Worm (Caenorhabditis elegans) whole organism, L2 larva: ENCODE data around the gene sea-2.

Experiments used
- C34F6.9 ChIP-seq: fragments of 150-350 bp; optimal IDR thresholded peaks from 2 replicates; lab custom pipeline; 2014; ENCODE audit warnings: missing biosample characterization, missing genetic modification characterization
- F13H6.1 ChIP-seq: sonication (generic microtip); optimal IDR thresholded peaks from 2 replicates; lab custom pipeline; 2016; ENCODE audit warnings: missing genetic modification characterization, missing compliant biosample characterization
- R02D3.7 ChIP-seq: fragments of 150-350 bp; optimal IDR thresholded peaks from 2 replicates; lab custom pipeline; 2014; ENCODE audit warnings: missing biosample characterization, missing genetic modification characterization
- Y55F3AM.14 ChIP-seq: fragments of 200-800 bp; sonication (Bioruptor generic); optimal IDR thresholded peaks from 2 replicates; lab custom pipeline; 2018; ENCODE audit warnings: mild to moderate bottlenecking, missing genetic modification characterization, missing compliant biosample characterization
- ZK546.5 ChIP-seq: sonication (generic microtip); optimal IDR thresholded peaks from 2 replicates; lab custom pipeline; 2017; ENCODE audit warnings: missing biosample characterization, missing genetic modification characterization
- alr-1 ChIP-seq: fragments of 150-350 bp; optimal IDR thresholded peaks from 2 replicates; lab custom pipeline; 2014; ENCODE audit warnings: missing biosample characterization, missing genetic modification characterization
- ama-1 ChIP-seq: fragments of 150-350 bp; optimal IDR thresholded peaks from 2 replicates; lab custom pipeline; 2018; ENCODE audit warnings: inconsistent platforms
- ceh-16 ChIP-seq: fragments of 150-350 bp; optimal IDR thresholded peaks from 2 replicates; lab custom pipeline; 2014; ENCODE audit warnings: missing biosample characterization, missing genetic modification characterization
- ceh-82 ChIP-seq: fragments of 150-350 bp; optimal IDR thresholded peaks from 2 replicates; lab custom pipeline; 2014; ENCODE audit warnings: missing biosample characterization, missing genetic modification characterization
- crh-2 ChIP-seq: sonication (generic microtip); optimal IDR thresholded peaks from 2 replicates; lab custom pipeline; 2017; ENCODE audit warnings: missing biosample characterization, missing genetic modification characterization
- dmd-4 ChIP-seq: sonication (generic microtip); optimal IDR thresholded peaks from 2 replicates; lab custom pipeline; 2017; ENCODE audit warnings: missing biosample characterization, missing genetic modification characterization
- egl-27 ChIP-seq: sonication (generic microtip); optimal IDR thresholded peaks from 3 replicates; lab custom pipeline; 2017; ENCODE audit warnings: missing biosample characterization, missing genetic modification reagents, missing genetic modification characterization
- fos-1 ChIP-seq: fragments of 150-350 bp; optimal IDR thresholded peaks from 2 replicates; lab custom pipeline; 2014; ENCODE audit warnings: missing biosample characterization, missing genetic modification characterization
- gmeb-1 ChIP-seq: fragments of 150-350 bp; optimal IDR thresholded peaks from 2 replicates; lab custom pipeline; 2014; ENCODE audit warnings: missing biosample characterization, missing genetic modification characterization
- lin-11 ChIP-seq: fragments of 150-350 bp; sonication (generic microtip); optimal IDR thresholded peaks from 2 replicates; lab custom pipeline; 2014; ENCODE audit warnings: missing biosample characterization, missing genetic modification characterization, inconsistent platforms, mixed read lengths
- lsy-2 ChIP-seq, 2 experiments: fragments of 150-350 bp in 1 of 2; sonication (generic microtip) in 1 of 2; optimal IDR thresholded peaks; 2 replicates each; lab custom pipeline; 2014 to 2017; ENCODE audit warnings: missing biosample characterization in 2 of 2, missing genetic modification characterization in 2 of 2
- mab-5 ChIP-seq: fragments of 150-350 bp; optimal IDR thresholded peaks from 2 replicates; lab custom pipeline; 2014; ENCODE audit warnings: missing biosample characterization, missing genetic modification characterization
- mbf-1 ChIP-seq: sonication (generic microtip); optimal IDR thresholded peaks from 2 replicates; lab custom pipeline; 2017; ENCODE audit warnings: missing biosample characterization, missing genetic modification characterization
- mdl-1 ChIP-seq, 2 experiments: fragments of 150-350 bp in 1 of 2; sonication (generic microtip) in 1 of 2; optimal IDR thresholded peaks; 2 replicates each; lab custom pipeline; 2017; ENCODE audit warnings: missing biosample characterization in 2 of 2, missing genetic modification characterization in 2 of 2
- nhr-129 ChIP-seq: fragments of 150-350 bp; optimal IDR thresholded peaks from 2 replicates; lab custom pipeline; 2014; ENCODE audit warnings: missing biosample characterization, missing genetic modification characterization
- nhr-21 ChIP-seq: fragments of 150-350 bp; optimal IDR thresholded peaks from 2 replicates; lab custom pipeline; 2014; ENCODE audit warnings: missing biosample characterization, missing genetic modification characterization
- nhr-23 ChIP-seq: fragments of 150-350 bp; optimal IDR thresholded peaks from 2 replicates; lab custom pipeline; 2014; ENCODE audit warnings: missing biosample characterization, missing genetic modification reagents, missing genetic modification characterization
- nhr-25 ChIP-seq: fragments of 150-350 bp; sonication (generic microtip); optimal IDR thresholded peaks from 3 replicates; lab custom pipeline; 2014; ENCODE audit warnings: missing biosample characterization, missing genetic modification characterization
- nhr-6 ChIP-seq: fragments of 150-350 bp; optimal IDR thresholded peaks from 2 replicates; lab custom pipeline; 2014; ENCODE audit warnings: missing biosample characterization, missing genetic modification characterization
- nhr-77 ChIP-seq: fragments of 150-350 bp; optimal IDR thresholded peaks from 2 replicates; lab custom pipeline; 2014; ENCODE audit warnings: missing biosample characterization, missing genetic modification characterization
- skn-1 ChIP-seq: sonication (generic microtip); optimal IDR thresholded peaks from 2 replicates; lab custom pipeline; 2017; ENCODE audit warnings: missing biosample characterization, missing genetic modification characterization
- sma-3 ChIP-seq: sonication (generic microtip); optimal IDR thresholded peaks from 2 replicates; lab custom pipeline; 2016; ENCODE audit warnings: missing genetic modification reagents, missing genetic modification characterization, missing compliant biosample characterization
- sma-9 ChIP-seq, 2 experiments: fragments of 150-350 bp in 1 of 2; sonication (generic microtip) in 1 of 2; optimal IDR thresholded peaks; 2 replicates each; lab custom pipeline; 2014 to 2016; ENCODE audit warnings: missing genetic modification characterization in 2 of 2, mild to moderate bottlenecking in 1 of 2, missing biosample characterization in 1 of 2, missing compliant biosample characterization in 1 of 2, missing genetic modification reagents in 1 of 2, moderate library complexity in 1 of 2
- snpc-4 ChIP-seq: fragments of 150-350 bp; optimal IDR thresholded peaks from 2 replicates; lab custom pipeline; 2014; ENCODE audit warnings: missing biosample characterization, missing genetic modification characterization
- unc-39 ChIP-seq: fragments of 150-350 bp; optimal IDR thresholded peaks from 2 replicates; lab custom pipeline; 2014; ENCODE audit warnings: missing biosample characterization, missing genetic modification characterization
- unc-55 ChIP-seq: fragments of 150-350 bp; sonication (generic microtip); optimal IDR thresholded peaks from 3 replicates; lab custom pipeline; 2014; ENCODE audit warnings: missing biosample characterization, missing genetic modification reagents, missing genetic modification characterization
- unc-62 ChIP-seq: fragments of 150-350 bp; optimal IDR thresholded peaks from 2 replicates; lab custom pipeline; 2014; ENCODE audit warnings: missing biosample characterization, missing genetic modification reagents, missing genetic modification characterization
- zag-1 ChIP-seq: fragments of 150-350 bp; optimal IDR thresholded peaks from 2 replicates; lab custom pipeline; 2014; ENCODE audit warnings: missing biosample characterization, missing genetic modification characterization
- ztf-1 ChIP-seq: fragments of 200-800 bp; sonication (Bioruptor generic); conservative IDR thresholded peaks from 2 replicates; pipeline ENCODE4 v1.3.6; 2022; ENCODE audit warnings: missing genetic modification characterization, missing compliant biosample characterization
- ztf-11 ChIP-seq: sonication (generic microtip); optimal IDR thresholded peaks from 2 replicates; lab custom pipeline; 2017; ENCODE audit warnings: missing biosample characterization, missing genetic modification characterization
- ztf-4 ChIP-seq: fragments of 150-350 bp; optimal IDR thresholded peaks from 2 replicates; lab custom pipeline; 2014; ENCODE audit warnings: missing biosample characterization, missing genetic modification characterization

Gene sea-2

DNA sequence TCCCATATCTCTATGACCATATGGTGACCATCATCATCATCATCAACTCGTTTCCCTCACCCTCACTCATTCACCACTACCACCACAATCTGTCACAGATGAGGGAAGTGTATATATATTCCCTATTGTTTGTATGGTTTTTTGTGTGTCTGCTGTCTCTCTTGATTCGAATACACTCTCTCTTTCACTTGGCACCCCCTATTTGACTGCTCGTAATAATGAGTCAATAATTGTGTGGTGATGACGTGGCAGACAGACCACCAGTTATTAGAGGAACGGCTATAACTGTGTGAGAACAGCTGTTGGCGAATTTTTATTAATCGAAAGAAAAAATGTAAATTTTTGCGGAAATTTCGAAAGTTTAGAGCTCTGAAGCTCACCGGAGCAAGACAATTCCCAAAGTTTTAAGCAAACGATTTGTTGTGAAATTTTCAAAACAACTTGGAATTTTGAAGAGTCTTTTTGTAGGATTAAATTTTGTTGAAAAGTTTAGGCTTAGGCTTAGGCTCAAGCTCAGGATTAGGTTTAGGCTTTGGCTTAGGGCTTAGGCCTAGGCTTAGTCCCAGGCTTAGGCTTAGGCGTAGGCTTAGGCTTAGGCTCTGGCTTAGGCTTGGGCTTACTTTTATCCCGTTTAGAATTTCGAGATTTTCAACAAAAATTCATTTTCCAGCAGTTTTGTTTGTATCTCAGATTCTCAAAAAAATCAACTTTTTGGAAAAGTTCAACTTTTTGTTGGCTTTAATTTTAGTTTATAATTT, 7.5 kb downstream of the sea-2 start:
- peak; percentile 61 for TF ChIP-seq crh-2 (tag; lab: Kevin White, UChicago)
- peak; percentile 5 for TF ChIP-seq gmeb-1 (tag; lab: Kevin White, UChicago)
- TF ChIP-seq ama-1, result no peak
- no peak for TF ChIP-seq ceh-82 (tag; lab: Kevin White, UChicago)
- no peak for TF ChIP-seq ztf-1 (GFP tag; lab: Robert Waterston, UW)

DNA sequence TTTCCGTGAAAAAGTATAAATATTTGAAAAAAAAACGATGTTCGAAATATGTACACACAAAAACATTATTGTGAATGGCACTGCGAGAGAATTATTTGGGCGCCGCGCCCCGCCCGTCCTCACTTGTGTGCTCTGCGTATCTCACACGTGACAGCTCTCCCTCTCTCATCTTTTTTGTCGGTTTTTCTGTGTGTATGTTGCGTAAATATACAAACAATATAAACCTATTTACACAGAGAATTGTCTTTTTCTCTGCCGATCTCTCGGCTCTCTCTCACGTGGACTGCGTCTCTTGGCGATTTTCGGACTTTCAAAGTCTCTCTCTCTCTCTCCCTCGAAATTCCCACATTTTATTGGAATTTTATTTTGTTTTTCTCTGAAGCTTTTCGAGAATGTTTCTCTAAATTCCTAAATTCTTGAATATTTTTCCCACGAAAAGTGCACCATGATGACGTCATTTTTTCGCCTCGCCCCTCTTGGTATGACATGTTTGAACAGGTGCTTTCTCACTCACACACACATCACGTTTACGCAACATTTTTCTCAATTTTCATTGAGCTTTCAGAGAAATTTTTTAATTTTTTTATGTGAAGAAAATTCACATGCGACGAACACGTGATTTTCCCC, 8.6 kb downstream of the sea-2 start:
- TF ChIP-seq mab-5 (tag; lab: Kevin White, UChicago) (peak; percentile 56), R02D3.7 (tag; lab: Kevin White, UChicago) (no peak), lin-11 (tag; lab: Kevin White, UChicago) (no peak), nhr-21 (tag; lab: Kevin White, UChicago) (peak; percentile 42), sma-3 (GFP tag; lab: Kevin White, UChicago) (peak; percentile 51), nhr-77 (tag; lab: Kevin White, UChicago) (no peak), skn-1 (peak; percentile 27), lsy-2 (tag; optimal IDR thresholded peaks at IDR 0.05; lab: Kevin White, UChicago) (peak; percentile 33 to 81), Y55F3AM.14 (GFP tag; lab: Kevin White, UChicago) (peak; percentile 89), snpc-4 (tag; lab: Kevin White, UChicago) (peak; percentile 11), alr-1 (tag; lab: Kevin White, UChicago) (no peak), nhr-25 (tag; lab: Kevin White, UChicago) (peak; percentile 29), unc-39 (no peak), C34F6.9 (tag; lab: Kevin White, UChicago) (peak; percentile 76), zag-1 (peak; percentile 69), nhr-23 (tag; lab: Kevin White, UChicago) (no peak), nhr-6 (tag; lab: Kevin White, UChicago) (peak; percentile 55), ztf-4 (tag; lab: Kevin White, UChicago) (peak; percentile 67), gmeb-1 (tag; lab: Kevin White, UChicago) (peak; percentile 39), mbf-1 (no peak), egl-27 (tag; lab: Kevin White, UChicago) (peak; percentile 69), dmd-4 (no peak), crh-2 (tag; lab: Kevin White, UChicago) (peak; percentile 77), unc-62 (no peak), mdl-1 (tag; optimal IDR thresholded peaks at IDR 0.05; lab: Kevin White, UChicago) (peak; percentile 80 to 94), ama-1 (peak; percentile 18), nhr-129 (tag; lab: Kevin White, UChicago) (peak; percentile 71), sma-9 (GFP tag; optimal IDR thresholded peaks at IDR 0.05; lab: Kevin White, UChicago) (peak; percentile 95), sma-9 (tag; optimal IDR thresholded peaks at IDR 0.05; lab: Kevin White, UChicago) (no peak), F13H6.1 (tag; lab: Kevin White, UChicago) (peak; percentile 96), ceh-82 (tag; lab: Kevin White, UChicago) (no peak), fos-1 (peak; percentile 55), ZK546.5 (no peak), unc-55 (GFP tag; lab: Kevin White, UChicago) (peak; percentile 70)

DNA sequence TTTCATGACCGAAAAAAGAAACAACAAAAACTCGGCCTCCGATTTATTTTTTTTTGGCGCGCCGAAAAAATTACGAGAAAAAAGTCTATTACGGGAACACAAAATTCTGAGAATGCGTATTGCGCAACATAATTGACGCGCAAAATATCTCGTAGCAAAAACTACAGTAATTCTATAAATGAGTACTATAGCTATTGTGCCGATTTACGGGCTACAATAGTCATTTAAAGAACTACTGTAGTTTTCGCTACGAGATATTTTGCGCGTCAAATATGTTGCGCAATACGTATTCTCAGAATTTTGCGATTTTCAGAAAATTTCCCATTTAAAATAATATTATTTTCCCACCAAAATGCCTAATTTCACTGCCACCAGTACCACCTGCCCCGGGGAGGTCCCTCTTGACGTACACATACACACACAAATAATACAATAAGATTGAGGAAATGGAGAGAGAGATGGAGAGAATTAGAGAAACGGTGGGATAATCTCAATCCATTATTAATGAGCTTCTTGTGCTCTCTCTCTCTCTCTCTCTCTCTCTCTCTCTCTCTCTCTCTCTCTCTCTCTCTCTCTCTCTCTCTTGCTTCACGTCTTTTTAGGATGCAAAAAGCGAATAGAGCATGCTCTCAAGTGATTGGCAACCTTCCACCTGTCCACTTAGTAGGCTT, 9.4 kb downstream of the sea-2 start:
- TF ChIP-seq dmd-4 (no peak), lsy-2 (tag; optimal IDR thresholded peaks at IDR 0.05; lab: Kevin White, UChicago) (peak in 1 of 2 experiments; percentile 14), ceh-16 (tag; lab: Kevin White, UChicago) (no peak), R02D3.7 (tag; lab: Kevin White, UChicago) (no peak), skn-1 (no peak), ztf-11 (tag; lab: Kevin White, UChicago) (no peak), ceh-82 (tag; lab: Kevin White, UChicago) (no peak), Y55F3AM.14 (GFP tag; lab: Kevin White, UChicago) (no peak), sma-9 (GFP tag; optimal IDR thresholded peaks at IDR 0.05; lab: Kevin White, UChicago) (peak; percentile 24), sma-9 (tag; optimal IDR thresholded peaks at IDR 0.05; lab: Kevin White, UChicago) (no peak)
